Worm (Caenorhabditis elegans) whole organism, L3 larva: ENCODE results near the gene inx-3.

ENCODE experiments used
- R02D3.7 ChIP-seq: fragments of 150-350 bp; optimal IDR thresholded peaks from 2 replicates; lab custom pipeline; 2014; ENCODE audit warnings: missing biosample characterization, missing genetic modification characterization
- ZK546.5 ChIP-seq: sonication (generic microtip); optimal IDR thresholded peaks from 2 replicates; lab custom pipeline; 2017; ENCODE audit warnings: missing biosample characterization, missing genetic modification characterization
- aly-2 ChIP-seq: fragments of 150-350 bp; optimal IDR thresholded peaks from 2 replicates; lab custom pipeline; 2014; ENCODE audit warnings: missing biosample characterization, missing genetic modification characterization
- ama-1 ChIP-seq: fragments of 150-350 bp; optimal IDR thresholded peaks from 2 replicates; lab custom pipeline; 2018
- ceh-16 ChIP-seq: sonication (generic microtip); optimal IDR thresholded peaks from 2 replicates; lab custom pipeline; 2017; ENCODE audit warnings: missing biosample characterization, missing genetic modification characterization
- ceh-9 ChIP-seq: sonication (generic microtip); optimal IDR thresholded peaks from 2 replicates; lab custom pipeline; 2018; ENCODE audit warnings: missing biosample characterization, missing genetic modification characterization
- daf-12 ChIP-seq: fragments of 150-350 bp; optimal IDR thresholded peaks from 2 replicates; lab custom pipeline; 2014; ENCODE audit warnings: missing biosample characterization, missing genetic modification reagents, missing genetic modification characterization
- egl-27 ChIP-seq: sonication (generic microtip); optimal IDR thresholded peaks from 4 replicates; lab custom pipeline; 2017; ENCODE audit warnings: missing biosample characterization, missing genetic modification reagents, missing genetic modification characterization
- elt-1 ChIP-seq: fragments of 150-350 bp; optimal IDR thresholded peaks from 2 replicates; lab custom pipeline; 2014; ENCODE audit warnings: missing biosample characterization, missing genetic modification characterization
- elt-2 ChIP-seq: sonication (generic microtip); optimal IDR thresholded peaks from 2 replicates; lab custom pipeline; 2016; ENCODE audit warnings: missing genetic modification reagents, mild to moderate bottlenecking, missing genetic modification characterization, missing compliant biosample characterization
- eor-1 ChIP-seq, 2 experiments: fragments of 150-350 bp; optimal IDR thresholded peaks; 2 replicates each; lab custom pipeline; 2014 to 2018; ENCODE audit warnings: missing biosample characterization in 2 of 2, missing genetic modification characterization in 2 of 2
- fkh-10 ChIP-seq: sonication (generic microtip); optimal IDR thresholded peaks from 2 replicates; lab custom pipeline; 2017; ENCODE audit warnings: missing biosample characterization, missing genetic modification reagents, missing genetic modification characterization
- fkh-2 ChIP-seq: fragments of 150-350 bp; optimal IDR thresholded peaks from 2 replicates; lab custom pipeline; 2014; ENCODE audit warnings: missing biosample characterization, missing genetic modification reagents, missing genetic modification characterization
- fos-1 ChIP-seq: fragments of 150-350 bp; optimal IDR thresholded peaks from 2 replicates; lab custom pipeline; 2014; ENCODE audit warnings: missing biosample characterization, missing genetic modification characterization
- lin-39 ChIP-seq: fragments of 150-350 bp; optimal IDR thresholded peaks from 2 replicates; lab custom pipeline; 2018; ENCODE audit warnings: missing biosample characterization, missing genetic modification reagents, missing genetic modification characterization
- lsy-12 ChIP-seq: sonication (generic microtip); optimal IDR thresholded peaks from 2 replicates; lab custom pipeline; 2016; ENCODE audit warnings: mild to moderate bottlenecking, missing genetic modification characterization, missing compliant biosample characterization
- mml-1 ChIP-seq: fragments of 150-350 bp; sonication (generic microtip); optimal IDR thresholded peaks from 3 replicates; lab custom pipeline; 2014; ENCODE audit warnings: missing biosample characterization, missing genetic modification characterization
- nfya-1 ChIP-seq: sonication (generic microtip); optimal IDR thresholded peaks from 2 replicates; lab custom pipeline; 2017; ENCODE audit warnings: missing genetic modification characterization, mild to moderate bottlenecking, missing compliant biosample characterization, antibody characterized with exemption, moderate library complexity; ENCODE audit not compliant: insufficient read depth
- nhr-11 ChIP-seq: fragments of 150-350 bp; optimal IDR thresholded peaks from 2 replicates; lab custom pipeline; 2014; ENCODE audit warnings: missing biosample characterization, missing genetic modification characterization
- nhr-12 ChIP-seq: fragments of 150-350 bp; optimal IDR thresholded peaks from 2 replicates; lab custom pipeline; 2014; ENCODE audit warnings: missing biosample characterization, missing genetic modification characterization
- nhr-23 ChIP-seq: fragments of 150-350 bp; optimal IDR thresholded peaks from 2 replicates; lab custom pipeline; 2014; ENCODE audit warnings: missing biosample characterization, missing genetic modification reagents, missing genetic modification characterization
- nhr-237 ChIP-seq: fragments of 150-350 bp; optimal IDR thresholded peaks from 2 replicates; lab custom pipeline; 2014; ENCODE audit warnings: missing biosample characterization, missing genetic modification characterization
- nhr-25 ChIP-seq: sonication (generic microtip); optimal IDR thresholded peaks from 2 replicates; lab custom pipeline; 2017; ENCODE audit warnings: missing biosample characterization, missing genetic modification characterization
- nhr-43 ChIP-seq: sonication (generic microtip); optimal IDR thresholded peaks from 2 replicates; lab custom pipeline; 2016; ENCODE audit warnings: mild to moderate bottlenecking, missing genetic modification characterization, missing compliant biosample characterization; ENCODE audit not compliant: poor library complexity, severe bottlenecking
- nhr-67 ChIP-seq: fragments of 150-350 bp; optimal IDR thresholded peaks from 2 replicates; lab custom pipeline; 2014; ENCODE audit warnings: missing biosample characterization, missing genetic modification characterization
- nhr-77 ChIP-seq: fragments of 150-350 bp; optimal IDR thresholded peaks from 2 replicates; lab custom pipeline; 2014; ENCODE audit warnings: missing biosample characterization, missing genetic modification characterization
- pha-4 ChIP-seq: fragments of 150-350 bp; optimal IDR thresholded peaks from 2 replicates; lab custom pipeline; 2014; ENCODE audit warnings: missing biosample characterization, missing genetic modification reagents, missing genetic modification characterization
- pqm-1 ChIP-seq: fragments of 150-350 bp; optimal IDR thresholded peaks from 2 replicates; lab custom pipeline; 2017; ENCODE audit warnings: missing biosample characterization, missing genetic modification characterization, inconsistent platforms
- skn-1 ChIP-seq: fragments of 150-350 bp; optimal IDR thresholded peaks from 2 replicates; lab custom pipeline; 2014; ENCODE audit warnings: missing biosample characterization, missing genetic modification characterization
- snpc-4 ChIP-seq: fragments of 150-350 bp; optimal IDR thresholded peaks from 2 replicates; lab custom pipeline; 2014; ENCODE audit warnings: missing biosample characterization, missing genetic modification characterization
- tbx-2 ChIP-seq: sonication (generic microtip); optimal IDR thresholded peaks from 2 replicates; lab custom pipeline; 2016; ENCODE audit warnings: mild to moderate bottlenecking, missing genetic modification characterization, missing compliant biosample characterization
- unc-62 ChIP-seq: fragments of 150-350 bp; sonication (generic microtip); optimal IDR thresholded peaks from 4 replicates; lab custom pipeline; 2014; ENCODE audit warnings: missing biosample characterization, missing genetic modification reagents, missing genetic modification characterization
- zag-1 ChIP-seq: fragments of 150-350 bp; optimal IDR thresholded peaks from 2 replicates; lab custom pipeline; 2014; ENCODE audit warnings: missing biosample characterization, missing genetic modification characterization
- ztf-11 ChIP-seq: fragments of 150-350 bp; optimal IDR thresholded peaks from 2 replicates; lab custom pipeline; 2014; ENCODE audit warnings: missing biosample characterization, missing genetic modification characterization
- ztf-4 ChIP-seq: fragments of 150-350 bp; optimal IDR thresholded peaks from 2 replicates; lab custom pipeline; 2014; ENCODE audit warnings: missing biosample characterization, missing genetic modification characterization

inx-3 gene

ce11 chrX:5985720-5986119 lies 10.2 kb upstream of the inx-3 start:
- TF ChIP-seq fkh-10 (GFP tag; lab: Kevin White, UChicago): no peak
- TF ChIP-seq ama-1 (lab: Kevin White, UChicago): no peak
- no peak for TF ChIP-seq ztf-11
- TF ChIP-seq nhr-67: no peak
- no peak for TF ChIP-seq fos-1 (tag; lab: Kevin White, UChicago)
- TF ChIP-seq lin-39 (tag; lab: Kevin White, UChicago): no peak
- TF ChIP-seq skn-1: no peak
- TF ChIP-seq daf-12 (tag; lab: Kevin White, UChicago): no peak
- no peak for TF ChIP-seq unc-62 (GFP tag; lab: Kevin White, UChicago)
- peak; percentile 3 for TF ChIP-seq pqm-1 (tag; lab: Kevin White, UChicago)
- TF ChIP-seq elt-2: peak; percentile 69
- no peak for TF ChIP-seq tbx-2 (tag; lab: Kevin White, UChicago)
- no peak for TF ChIP-seq egl-27 (tag; lab: Kevin White, UChicago)
- TF ChIP-seq ceh-16 (tag; lab: Kevin White, UChicago): no peak

ce11 chrX:5987910-5988309 lies 8.0 kb upstream of the inx-3 start:
- TF ChIP-seq nhr-11: no peak
- TF ChIP-seq daf-12 (tag; lab: Kevin White, UChicago): no peak
- TF ChIP-seq ceh-9 (tag; lab: Kevin White, UChicago): no peak
- TF ChIP-seq pha-4 (tag; lab: Kevin White, UChicago): no peak
- TF ChIP-seq nhr-77 (tag; lab: Kevin White, UChicago): no peak
- TF ChIP-seq nhr-12: no peak
- no peak for TF ChIP-seq nhr-67
- TF ChIP-seq tbx-2 (tag; lab: Kevin White, UChicago): no peak
- no peak for TF ChIP-seq ztf-4 (tag; lab: Kevin White, UChicago)
- no peak for TF ChIP-seq fkh-2 (tag; lab: Kevin White, UChicago)
- TF ChIP-seq lin-39 (tag; lab: Kevin White, UChicago): no peak
- TF ChIP-seq ama-1 (lab: Kevin White, UChicago): no peak
- no peak for TF ChIP-seq eor-1 (tag; optimal IDR thresholded peaks at IDR 0.05; lab: Kevin White, UChicago)
- TF ChIP-seq nhr-43 (tag; lab: Kevin White, UChicago): no peak
- TF ChIP-seq mml-1 (tag; lab: Kevin White, UChicago): no peak
- TF ChIP-seq ZK546.5 (tag; lab: Kevin White, UChicago): no peak
- no peak for TF ChIP-seq R02D3.7 (tag; lab: Kevin White, UChicago)
- no peak for TF ChIP-seq lsy-12 (tag; lab: Kevin White, UChicago)

DNA sequence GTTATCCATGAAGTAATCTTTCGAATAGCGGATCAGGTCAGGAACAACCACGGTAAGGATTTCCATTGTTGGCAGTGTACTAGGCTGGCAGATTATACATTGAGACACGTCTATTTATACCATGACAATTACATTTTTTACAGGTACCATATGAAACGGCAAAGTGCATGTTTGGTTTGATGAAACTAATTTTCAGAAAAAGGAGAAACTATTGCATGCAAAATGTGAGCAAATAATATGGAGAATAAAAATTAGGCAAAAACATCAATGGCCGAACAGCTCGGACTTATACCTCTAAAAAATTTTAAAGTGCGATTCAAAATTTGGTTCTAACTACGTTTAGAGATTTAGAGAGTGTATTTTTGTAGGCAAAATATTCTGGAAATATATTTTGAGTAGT lies 3.2 kb upstream of the inx-3 start, which contains the start of gene F22F4.5:
Gene F22F4.5, minus strand, starts transcription at position 101 of the 400 bp plus-strand sequence.
- no peak for TF ChIP-seq R02D3.7 (tag; lab: Kevin White, UChicago)
- TF ChIP-seq zag-1 (tag; lab: Kevin White, UChicago): no peak
- TF ChIP-seq nhr-67: no peak
- no peak for TF ChIP-seq lsy-12 (tag; lab: Kevin White, UChicago)
- no peak for TF ChIP-seq nfya-1
- TF ChIP-seq nhr-237: no peak
- no peak for TF ChIP-seq daf-12 (tag; lab: Kevin White, UChicago)
- no peak for TF ChIP-seq pqm-1 (tag; lab: Kevin White, UChicago)
- no peak for TF ChIP-seq ZK546.5 (tag; lab: Kevin White, UChicago)
- TF ChIP-seq mml-1 (tag; lab: Kevin White, UChicago): no peak
- no peak for TF ChIP-seq ceh-9 (tag; lab: Kevin White, UChicago)
- TF ChIP-seq nhr-25 (tag; lab: Kevin White, UChicago): no peak
- no peak for TF ChIP-seq fkh-10 (GFP tag; lab: Kevin White, UChicago)
- no peak for TF ChIP-seq unc-62 (GFP tag; lab: Kevin White, UChicago)
- no peak for TF ChIP-seq ztf-11
- no peak for TF ChIP-seq nhr-77 (tag; lab: Kevin White, UChicago)
- TF ChIP-seq snpc-4: no peak
- no peak for TF ChIP-seq elt-1 (tag; lab: Kevin White, UChicago)
- TF ChIP-seq egl-27 (tag; lab: Kevin White, UChicago): no peak

ce11 chrX:5994004-5994403 lies 2.0 kb upstream of the inx-3 start:
- TF ChIP-seq ceh-9 (tag; lab: Kevin White, UChicago): no peak
- TF ChIP-seq nhr-23 (tag; lab: Kevin White, UChicago): no peak
- TF ChIP-seq, all 47 proteins: peak for 0

ce11 chrX:5999103-5999554 lies 3.2 kb downstream of the inx-3 start, which contains the start of gene F22F4.9:
TSS of gene F22F4.9 (minus strand) at chrX:5999504.
- TF ChIP-seq aly-2 (tag; lab: Kevin White, UChicago) (no peak), pha-4 (tag; lab: Kevin White, UChicago) (peak; percentile 66)
